Fruit fly (Drosophila melanogaster): ENCODE data around the gene CG14304.

- TF ChIP-seq CG4318 (GFP tag; optimal IDR thresholded peaks at IDR 0.05) = no peak
- TF ChIP-seq CG8119 (GFP tag; IDR thresholded peaks at IDR 0.05) = peak; percentile 22; the same call in 1 of the 3 replicates
- TF ChIP-seq Smox (GFP tag; optimal IDR thresholded peaks at IDR 0.05) = no peak
- no peak for TF ChIP-seq pdm3 (GFP tag; optimal IDR thresholded peaks at IDR 0.05)
- TF ChIP-seq Hr4 (GFP tag; optimal IDR thresholded peaks at IDR 0.05) = no peak
Measured at dm6 chr3R:18669152-18669551, 48.0 kb upstream of the CG14304 start, which contains the start of gene CG7702.
